Worm (Caenorhabditis elegans) whole organism, midembryonic: ENCODE results near the gene glb-30.

Experiments used
- cog-1 ChIP-seq: sonication (generic microtip); optimal IDR thresholded peaks from 2 replicates; lab custom pipeline; 2016; ENCODE audit warnings: missing genetic modification characterization, missing compliant biosample characterization
- flt-1 ChIP-seq: fragments of 200-800 bp; sonication (Bioruptor generic); IDR thresholded peaks from 2 replicates; pipeline ENCODE4 v1.3.6; 2022; ENCODE audit warnings: missing genetic modification characterization, missing compliant biosample characterization
- klf-2 ChIP-seq: fragments of 200-800 bp; sonication (Bioruptor generic); conservative IDR thresholded peaks from 2 replicates; pipeline ENCODE4 v1.3.6; 2022; ENCODE audit warnings: missing genetic modification reagents, missing genetic modification characterization, missing compliant biosample characterization
- med-1 ChIP-seq: sonication (generic microtip); optimal IDR thresholded peaks from 2 replicates; lab custom pipeline; 2017; ENCODE audit warnings: missing genetic modification characterization, mild to moderate bottlenecking, missing compliant biosample characterization, antibody characterized with exemption, missing genetic modification reagents; ENCODE audit not compliant: insufficient read depth
- ref-1 ChIP-seq: fragments of 200-800 bp; sonication (Bioruptor generic); conservative IDR thresholded peaks from 2 replicates; pipeline ENCODE4 v1.3.6; 2022; ENCODE audit warnings: missing genetic modification reagents, missing genetic modification characterization, missing compliant biosample characterization
- tab-1 ChIP-seq: fragments of 200-800 bp; sonication (Bioruptor generic); IDR thresholded peaks from 2 replicates; pipeline ENCODE4 v1.3.6; 2022; ENCODE audit warnings: missing genetic modification characterization, missing compliant biosample characterization
- ztf-29 ChIP-seq: fragments of 200-800 bp; sonication (Bioruptor generic); IDR thresholded peaks from 2 replicates; pipeline ENCODE4 v1.3.6; 2022; ENCODE audit warnings: missing genetic modification reagents, missing genetic modification characterization, missing compliant biosample characterization

- TF ChIP-seq flt-1 (no peak), med-1 (GFP tag; lab: Kevin White, UChicago) (no peak), tab-1 (GFP tag; lab: Robert Waterston, UW) (no peak), cog-1 (tag; lab: Kevin White, UChicago) (no peak), ztf-29 (no peak), klf-2 (no peak), ref-1 (no peak)
Measured at ce11 chrIII:1680393-1680792, 12.0 kb upstream of the glb-30 start.
